Worm (Caenorhabditis elegans) whole organism, late embryonic: ENCODE data around the gene marc-5.

Experiments
- ceh-9 ChIP-seq: sonication (generic microtip); optimal IDR thresholded peaks from 2 replicates; lab custom pipeline; 2016; ENCODE audit warnings: mild to moderate bottlenecking, missing genetic modification characterization, inconsistent platforms, missing compliant biosample characterization
- ets-4 ChIP-seq: sonication (generic microtip); optimal IDR thresholded peaks from 2 replicates; lab custom pipeline; 2016; ENCODE audit warnings: missing genetic modification characterization, missing compliant biosample characterization

ce11 chrII:12378793-12379192 is 537 bp downstream of the marc-5 start:
- no peak for TF ChIP-seq ets-4 (tag; lab: Kevin White, UChicago)
- TF ChIP-seq ceh-9 (tag; lab: Kevin White, UChicago), result no peak
